Worm (Caenorhabditis elegans): ENCODE data around the gene VC5.2.

VC5.2 gene

DNA sequence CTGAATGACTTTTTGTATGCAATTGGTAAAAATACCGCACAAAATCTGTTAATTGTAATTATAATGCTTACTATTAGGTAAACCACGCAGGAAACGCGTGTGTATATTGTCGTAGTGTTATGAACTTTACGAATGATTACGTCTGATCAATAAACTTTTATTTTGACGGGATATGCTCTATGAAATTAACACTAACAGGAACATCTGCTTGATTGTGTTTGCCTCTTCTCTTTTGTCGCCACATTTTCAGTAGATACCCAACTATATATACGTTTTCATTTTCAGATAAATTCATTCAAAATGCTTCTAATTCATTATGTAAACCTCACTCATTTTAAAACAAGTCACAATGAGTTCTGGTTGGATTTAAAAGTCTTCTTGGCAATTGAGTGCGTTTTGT is 46.5 kb downstream of the VC5.2 start, which contains the start of gene sre-10:
sre-10 (plus strand) TSS at position 301 of the 400 bp plus-strand sequence.
- no peak for TF ChIP-seq blmp-1 (tag; optimal IDR thresholded peaks at IDR 0.05)
- TF ChIP-seq ces-1 (GFP tag; optimal IDR thresholded peaks at IDR 0.05) = no peak
- no peak for TF ChIP-seq nhr-237 (tag; optimal IDR thresholded peaks at IDR 0.05)
- TF ChIP-seq tbx-8 (GFP tag; optimal IDR thresholded peaks at IDR 0.05) = no peak
- TF ChIP-seq ztf-11 (tag; optimal IDR thresholded peaks at IDR 0.05) = no peak
- no peak for TF ChIP-seq elt-1 (tag; optimal IDR thresholded peaks at IDR 0.05; ENCODE audit: borderline replicate concordance, insufficient read depth)
- no peak for TF ChIP-seq unc-120 (tag; optimal IDR thresholded peaks at IDR 0.05; ENCODE audit: poor library complexity, severe bottlenecking)
- no peak for TF ChIP-seq elt-3 (tag; optimal IDR thresholded peaks at IDR 0.05)
- no peak for TF ChIP-seq ceh-83 (GFP tag; optimal IDR thresholded peaks at IDR 0.05)
- no peak for TF ChIP-seq cnd-1 (tag; optimal IDR thresholded peaks at IDR 0.05)
- TF ChIP-seq lsy-2 (tag; optimal IDR thresholded peaks at IDR 0.05) = no peak

DNA sequence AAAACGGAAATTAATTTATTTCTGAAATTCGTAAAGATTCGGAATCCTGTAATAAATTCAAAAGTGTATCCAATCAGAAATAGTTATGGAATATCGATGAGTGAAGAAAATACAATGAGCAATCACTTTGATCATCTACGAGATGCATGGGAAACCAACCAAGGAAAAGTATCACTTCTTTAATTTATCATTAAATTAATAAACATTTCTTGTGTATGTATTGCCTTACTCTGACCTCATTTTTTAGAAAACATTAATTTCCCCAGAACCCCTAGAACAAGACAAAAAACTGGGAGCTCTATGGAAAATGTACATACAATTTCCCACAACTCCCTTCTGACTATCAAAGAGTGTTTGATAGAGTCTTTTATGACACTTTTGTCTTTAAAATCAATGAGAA is 48.2 kb downstream of the VC5.2 start, which contains the start of gene F10D2.16:
F10D2.16 (plus strand) TSS at position 301 of the 400 bp plus-strand sequence.
- no peak for TF ChIP-seq mls-2 (tag; optimal IDR thresholded peaks at IDR 0.05)
- TF ChIP-seq ceh-43 (GFP tag; optimal IDR thresholded peaks at IDR 0.05) = no peak
- TF ChIP-seq pha-4 (tag; optimal IDR thresholded peaks at IDR 0.05) = no peak
- TF ChIP-seq nhr-76 (tag; optimal IDR thresholded peaks at IDR 0.05) = no peak
- TF ChIP-seq cnd-1 (tag; optimal IDR thresholded peaks at IDR 0.05) = no peak
- TF ChIP-seq nhr-237 (tag; optimal IDR thresholded peaks at IDR 0.05) = no peak
- TF ChIP-seq elt-3 (tag; optimal IDR thresholded peaks at IDR 0.05) = no peak
- no peak for TF ChIP-seq hlh-1 (tag; optimal IDR thresholded peaks at IDR 0.05)
- TF ChIP-seq lsy-2 (tag; optimal IDR thresholded peaks at IDR 0.05) = no peak
- TF ChIP-seq mab-5 (tag; optimal IDR thresholded peaks at IDR 0.05) = no peak
- TF ChIP-seq ceh-39 (tag; optimal IDR thresholded peaks at IDR 0.05) = no peak
- no peak for TF ChIP-seq nhr-12 (tag; optimal IDR thresholded peaks at IDR 0.05)

DNA sequence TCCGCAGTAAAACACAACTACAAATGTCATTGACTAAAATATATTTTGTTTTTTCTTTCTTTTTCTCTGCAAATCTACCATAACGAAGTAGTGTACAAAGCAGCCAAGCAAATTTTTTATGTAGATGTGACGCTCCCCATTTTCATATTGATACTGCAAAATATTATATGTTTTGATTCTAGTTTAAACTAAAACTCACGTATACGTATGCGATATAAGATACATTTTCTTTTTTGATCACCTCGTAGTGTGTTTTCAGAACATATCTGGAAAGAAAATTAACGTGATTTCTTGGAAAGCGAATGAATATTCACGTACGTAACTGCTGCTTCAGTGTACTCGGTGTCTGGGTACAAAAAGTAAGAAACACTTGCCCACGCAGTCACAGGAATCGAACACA is 51.1 kb downstream of the VC5.2 start:
- TF ChIP-seq lin-13 (tag; optimal IDR thresholded peaks at IDR 0.05) (no peak), unc-120 (tag; optimal IDR thresholded peaks at IDR 0.05; ENCODE audit: poor library complexity, severe bottlenecking) (no peak), flh-1 (GFP tag; optimal IDR thresholded peaks at IDR 0.05) (no peak), ztf-11 (tag; optimal IDR thresholded peaks at IDR 0.05) (no peak), nhr-2 (tag; optimal IDR thresholded peaks at IDR 0.05) (no peak), sptf-1 (tag; optimal IDR thresholded peaks at IDR 0.05) (no peak), tbx-8 (GFP tag; optimal IDR thresholded peaks at IDR 0.05) (no peak), ceh-39 (tag; optimal IDR thresholded peaks at IDR 0.05) (no peak), mab-5 (tag; optimal IDR thresholded peaks at IDR 0.05) (no peak), mep-1 (tag; optimal IDR thresholded peaks at IDR 0.05) (no peak)

DNA sequence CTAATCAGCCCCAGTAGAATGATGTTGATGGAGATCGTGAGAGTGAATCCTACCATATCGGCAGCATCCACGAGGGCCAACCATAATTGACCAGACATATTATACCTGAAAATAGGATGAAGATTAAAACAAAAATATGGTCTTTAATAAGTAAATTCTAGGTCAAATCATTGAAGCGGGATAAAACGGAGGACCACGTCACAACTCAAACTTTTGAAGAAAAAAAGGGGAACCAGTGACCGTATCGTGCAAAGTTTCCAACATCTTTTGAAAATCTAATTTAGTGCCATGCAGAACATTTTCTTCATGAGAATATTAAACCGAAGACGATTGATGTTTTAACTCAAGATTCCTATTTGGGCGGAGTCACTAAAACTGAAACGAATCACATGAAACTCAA is 52.6 kb downstream of the VC5.2 start, which contains the start of gene str-112:
str-112 (minus strand) TSS at position 101 of the 400 bp plus-strand sequence.
- no peak for TF ChIP-seq unc-62 (GFP tag; optimal IDR thresholded peaks at IDR 0.05)
